Fruit fly (Drosophila melanogaster): Measurements from ENCODE around the gene RpS5a.

Gene RpS5a

DNA sequence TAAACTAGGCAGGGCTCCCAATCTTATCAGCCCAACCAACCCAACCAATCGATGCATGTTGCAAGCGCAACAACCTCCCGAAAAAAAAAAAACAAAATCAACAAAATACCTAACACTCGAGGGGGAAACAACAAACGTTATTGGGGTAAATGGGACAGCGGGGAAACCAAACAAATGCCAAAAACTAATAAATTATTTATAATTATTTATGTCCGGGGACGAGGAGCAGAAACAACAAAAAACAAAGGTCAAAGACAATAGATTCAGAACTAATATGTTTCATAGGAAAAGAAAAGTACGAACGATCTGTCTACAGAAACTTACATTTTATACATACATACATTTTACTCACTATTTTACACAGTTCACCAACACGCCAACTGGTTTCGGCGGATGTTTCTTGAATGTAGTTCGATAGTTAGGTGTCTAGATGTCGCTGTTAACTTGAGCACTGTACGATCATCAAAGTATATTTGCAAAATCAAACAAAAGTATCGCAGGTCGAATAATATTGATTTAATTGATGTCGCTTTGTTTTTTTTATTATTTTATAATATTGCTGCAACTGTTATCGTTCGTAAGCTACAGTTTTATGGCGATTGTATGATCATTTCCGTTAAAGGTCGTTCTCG, 27.6 kb upstream of the RpS5a start (continued):
- TF ChIP-seq CG8478 (optimal IDR thresholded peaks at IDR 0.05): no peak
- TF ChIP-seq CG16815 (GFP tag; optimal IDR thresholded peaks at IDR 0.05): no peak
- no peak for TF ChIP-seq kay (GFP tag; optimal IDR thresholded peaks at IDR 0.05)
- no peak for TF ChIP-seq Gsc (GFP tag; IDR thresholded peaks at IDR 0.05)
- no peak for TF ChIP-seq CG2116 (GFP tag; optimal IDR thresholded peaks at IDR 0.05)
- TF ChIP-seq slou (GFP tag; optimal IDR thresholded peaks at IDR 0.05): no peak
- no peak for TF ChIP-seq Spps (tag; optimal IDR thresholded peaks at IDR 0.05)
- no peak; the same call in 1 of the 2 replicates for TF ChIP-seq CG13287 (GFP tag; IDR thresholded peaks at IDR 0.05; ENCODE audit: partially characterized antibody)
- TF ChIP-seq Atf3 (GFP tag; optimal IDR thresholded peaks at IDR 0.05): no peak
- TF ChIP-seq Chrac-16 (GFP tag; optimal IDR thresholded peaks at IDR 0.05): peak; percentile 35
- TF ChIP-seq ranshi (GFP tag; IDR thresholded peaks at IDR 0.05): no peak
- no peak for TF ChIP-seq scrt (GFP tag; optimal IDR thresholded peaks at IDR 0.05)
- TF ChIP-seq lbe (GFP tag; optimal IDR thresholded peaks at IDR 0.05): no peak
- peak; percentile 24 for TF ChIP-seq Antp (GFP tag; optimal IDR thresholded peaks at IDR 0.05)
- no peak for TF ChIP-seq h (optimal IDR thresholded peaks at IDR 0.05)
- peak; percentile 7 for TF ChIP-seq Hr3 (GFP tag; optimal IDR thresholded peaks at IDR 0.05)
- no peak for TF ChIP-seq CG8089 (GFP tag; optimal IDR thresholded peaks at IDR 0.05)
- no peak for TF ChIP-seq CG12744 (GFP tag; optimal IDR thresholded peaks at IDR 0.05)
- TF ChIP-seq grau (tag; optimal IDR thresholded peaks at IDR 0.05): peak; percentile 37
- peak; percentile 32 for TF ChIP-seq CG17359 (tag; optimal IDR thresholded peaks at IDR 0.05)
- no peak for TF ChIP-seq phol (tag; optimal IDR thresholded peaks at IDR 0.05)
- no peak for TF ChIP-seq hth (optimal IDR thresholded peaks at IDR 0.05)
- TF ChIP-seq CG17568 (GFP tag; optimal IDR thresholded peaks at IDR 0.05): no peak
- peak; percentile 9 for TF ChIP-seq Bdp1 (GFP tag; optimal IDR thresholded peaks at IDR 0.05)
- TF ChIP-seq insv (GFP tag; optimal IDR thresholded peaks at IDR 0.05): peak in 1 of 2 experiments; percentile 27
- no peak for TF ChIP-seq CG14014 (GFP tag; IDR thresholded peaks at IDR 0.05)
- peak; percentile 42; the same call in 1 of the 2 replicates for TF ChIP-seq bbx (GFP tag; IDR thresholded peaks at IDR 0.05; ENCODE audit: partially characterized antibody)
- peak; percentile 22; the same call in 1 of the 2 replicates for TF ChIP-seq HLH3B (GFP tag; IDR thresholded peaks at IDR 0.05)
- peak; percentile 36 for TF ChIP-seq Mad (GFP tag; optimal IDR thresholded peaks at IDR 0.05)
- TF ChIP-seq CG15514 (GFP tag; optimal IDR thresholded peaks at IDR 0.05): peak; percentile 29
- TF ChIP-seq CG1602 (GFP tag; optimal IDR thresholded peaks at IDR 0.05): no peak
- TF ChIP-seq usp (GFP tag; optimal IDR thresholded peaks at IDR 0.05): no peak
- no peak for TF ChIP-seq CG10462 (GFP tag; optimal IDR thresholded peaks at IDR 0.05)
- no peak for TF ChIP-seq ken (GFP tag; IDR thresholded peaks at IDR 0.05)
- no peak for TF ChIP-seq sim (GFP tag; IDR thresholded peaks at IDR 0.05)
- TF ChIP-seq CG10431 (GFP tag; optimal IDR thresholded peaks at IDR 0.05): no peak
- no peak for TF ChIP-seq CG2678 (tag; optimal IDR thresholded peaks at IDR 0.05)
- TF ChIP-seq danr (GFP tag; IDR thresholded peaks at IDR 0.05): no peak
- no peak for TF ChIP-seq ems (GFP tag; optimal IDR thresholded peaks at IDR 0.05)
- peak; percentile 7 for TF ChIP-seq zen (tag; optimal IDR thresholded peaks at IDR 0.05)
- no peak for TF ChIP-seq CG9727 (GFP tag; optimal IDR thresholded peaks at IDR 0.05)
- TF ChIP-seq cato (GFP tag; optimal IDR thresholded peaks at IDR 0.05; ENCODE audit: borderline replicate concordance): no peak
- TF ChIP-seq mld (GFP tag; IDR thresholded peaks at IDR 0.05; ENCODE audit: partially characterized antibody): no peak
- no peak for TF ChIP-seq vnd (GFP tag; IDR thresholded peaks at IDR 0.05; ENCODE audit: partially characterized antibody)
- TF ChIP-seq Sox102F (GFP tag; optimal IDR thresholded peaks at IDR 0.05): peak; percentile 42
- no peak for TF ChIP-seq disco-r (GFP tag; optimal IDR thresholded peaks at IDR 0.05)
- no peak for TF ChIP-seq kah (GFP tag; optimal IDR thresholded peaks at IDR 0.05)
- peak; percentile 12 for TF ChIP-seq chn (GFP tag; optimal IDR thresholded peaks at IDR 0.05)
- TF ChIP-seq da (GFP tag; optimal IDR thresholded peaks at IDR 0.05): no peak
- TF ChIP-seq Drgx (GFP tag; IDR thresholded peaks at IDR 0.05): no peak
- TF ChIP-seq CG11504 (tag; optimal IDR thresholded peaks at IDR 0.05): peak; percentile 69
- no peak for TF ChIP-seq CG2889 (GFP tag; IDR thresholded peaks at IDR 0.05)

Data from whole organism, embryonic.